Worm (Caenorhabditis elegans): ENCODE data around the gene swt-3.
A peak's percentile ranks its signal among the peaks of the same experiment; 100 is the strongest.

Gene swt-3

ce11 chrIV:10734527-10735436, 45.7 kb downstream of the swt-3 start, which contains the start of the genes orc-5 and cyb-1 (continued):
- TF ChIP-seq ama-1 (optimal IDR thresholded peaks at IDR 0.05), result no peak
- TF ChIP-seq nhr-21 (tag; optimal IDR thresholded peaks at IDR 0.05), result peak; percentile 33
- no peak for TF ChIP-seq Y55F3AM.14 (GFP tag; optimal IDR thresholded peaks at IDR 0.05)
- peak; percentile 72 for TF ChIP-seq nhr-6 (tag; optimal IDR thresholded peaks at IDR 0.05)
- no peak for TF ChIP-seq nhr-11 (tag; optimal IDR thresholded peaks at IDR 0.05)
- no peak for TF ChIP-seq nhr-23 (tag; optimal IDR thresholded peaks at IDR 0.05)

Data from whole organism, L2 larva.